Worm (Caenorhabditis elegans) whole organism, midembryonic: ENCODE measurements around the gene ostf-4.

ENCODE experiments used
- T22C8.4 ChIP-seq: fragments of 200-800 bp; sonication (Bioruptor generic); IDR thresholded peaks from 2 replicates; pipeline ENCODE4 v1.3.6; 2022; ENCODE audit warnings: missing genetic modification characterization, missing compliant biosample characterization
- cog-1 ChIP-seq: sonication (generic microtip); optimal IDR thresholded peaks from 2 replicates; lab custom pipeline; 2016; ENCODE audit warnings: missing genetic modification characterization, missing compliant biosample characterization
- flt-1 ChIP-seq: fragments of 200-800 bp; sonication (Bioruptor generic); IDR thresholded peaks from 2 replicates; pipeline ENCODE4 v1.3.6; 2022; ENCODE audit warnings: missing genetic modification characterization, missing compliant biosample characterization
- klf-2 ChIP-seq: fragments of 200-800 bp; sonication (Bioruptor generic); conservative IDR thresholded peaks from 2 replicates; pipeline ENCODE4 v1.3.6; 2022; ENCODE audit warnings: missing genetic modification reagents, missing genetic modification characterization, missing compliant biosample characterization
- med-1 ChIP-seq: sonication (generic microtip); optimal IDR thresholded peaks from 2 replicates; lab custom pipeline; 2017; ENCODE audit warnings: missing genetic modification characterization, mild to moderate bottlenecking, missing compliant biosample characterization, antibody characterized with exemption, missing genetic modification reagents; ENCODE audit not compliant: insufficient read depth
- ref-1 ChIP-seq: fragments of 200-800 bp; sonication (Bioruptor generic); conservative IDR thresholded peaks from 2 replicates; pipeline ENCODE4 v1.3.6; 2022; ENCODE audit warnings: missing genetic modification reagents, missing genetic modification characterization, missing compliant biosample characterization
- tab-1 ChIP-seq: fragments of 200-800 bp; sonication (Bioruptor generic); IDR thresholded peaks from 2 replicates; pipeline ENCODE4 v1.3.6; 2022; ENCODE audit warnings: missing genetic modification characterization, missing compliant biosample characterization
- ztf-23 ChIP-seq: fragments of 200-800 bp; sonication (Bioruptor generic); IDR thresholded peaks from 2 replicates; pipeline ENCODE4 v1.3.6; 2022; ENCODE audit warnings: missing genetic modification reagents, missing genetic modification characterization, missing compliant biosample characterization
- ztf-29 ChIP-seq: fragments of 200-800 bp; sonication (Bioruptor generic); IDR thresholded peaks from 2 replicates; pipeline ENCODE4 v1.3.6; 2022; ENCODE audit warnings: missing genetic modification reagents, missing genetic modification characterization, missing compliant biosample characterization

Gene ostf-4

DNA sequence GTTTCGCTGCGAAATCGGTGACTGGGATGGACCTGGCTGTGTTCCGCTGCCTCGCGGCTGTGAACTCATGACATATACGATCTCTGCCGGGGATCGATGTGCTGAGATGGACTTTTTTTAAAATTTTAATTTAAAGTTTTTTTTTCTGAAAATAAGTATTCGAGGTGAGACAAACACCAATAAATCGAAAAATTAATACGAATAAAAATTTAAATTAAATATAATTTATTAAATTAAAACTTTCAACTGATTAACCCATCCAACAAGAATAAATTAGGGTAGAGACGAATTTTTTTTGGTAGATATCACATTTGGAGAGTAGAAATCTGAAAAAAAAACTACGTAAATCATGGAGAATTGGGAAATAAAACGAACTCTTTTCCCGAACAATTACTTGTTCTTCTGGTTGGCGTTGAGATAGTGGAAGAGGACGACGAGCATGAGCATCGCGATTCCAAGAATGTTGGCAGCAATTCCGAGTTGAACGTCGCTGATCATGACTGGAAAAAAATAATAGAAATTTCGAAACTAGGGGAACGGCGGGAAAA, at the start of gene ostf-4, which contains the start of gene unc-50:
ostf-4 (minus strand) TSS at position 498 of the 548 bp plus-strand sequence.
unc-50 (minus strand) TSS at position 101 of the 548 bp plus-strand sequence.
- TF ChIP-seq ref-1 (GFP tag; lab: Robert Waterston, UW) (no peak), klf-2 (GFP tag; lab: Robert Waterston, UW) (no peak), tab-1 (GFP tag; lab: Robert Waterston, UW) (no peak), T22C8.4 (GFP tag; lab: Robert Waterston, UW) (no peak), ztf-23 (GFP tag; lab: Robert Waterston, UW) (no peak), cog-1 (tag; lab: Kevin White, UChicago) (no peak), ztf-29 (GFP tag; lab: Robert Waterston, UW) (no peak), med-1 (GFP tag; lab: Kevin White, UChicago) (no peak)

DNA sequence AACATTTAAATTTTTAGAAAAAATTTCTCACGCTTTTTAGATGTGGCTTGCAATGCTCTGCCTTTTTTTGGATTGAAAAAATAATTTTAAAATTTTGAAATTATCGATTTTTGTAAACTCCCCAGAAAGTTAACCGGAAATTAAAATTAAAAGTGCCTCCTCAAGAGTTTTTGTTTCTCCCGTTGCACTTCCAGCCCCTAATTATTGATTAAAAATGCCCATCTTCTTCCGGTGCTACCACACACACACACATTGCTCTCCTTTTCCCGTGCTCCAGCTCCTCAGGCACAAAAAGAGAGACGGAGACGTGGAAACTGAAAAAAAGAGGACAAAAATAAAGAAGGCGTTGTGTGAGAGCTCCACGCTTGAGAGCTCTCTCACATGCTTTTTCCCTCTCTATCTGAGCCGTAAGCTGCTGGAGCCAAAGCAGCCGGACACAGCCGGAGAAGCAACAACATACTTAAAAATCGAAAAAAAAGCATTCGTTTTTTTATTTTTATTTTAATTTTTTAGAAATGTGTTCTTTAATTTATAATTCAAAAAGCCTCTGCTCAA, 49.1 kb upstream of the ostf-4 start:
- TF ChIP-seq T22C8.4 (GFP tag; lab: Robert Waterston, UW) (peak; percentile 32; the same call in 1 of the 2 replicates), ref-1 (GFP tag; lab: Robert Waterston, UW) (no peak), ztf-23 (GFP tag; lab: Robert Waterston, UW) (no peak), klf-2 (GFP tag; lab: Robert Waterston, UW) (no peak)

DNA sequence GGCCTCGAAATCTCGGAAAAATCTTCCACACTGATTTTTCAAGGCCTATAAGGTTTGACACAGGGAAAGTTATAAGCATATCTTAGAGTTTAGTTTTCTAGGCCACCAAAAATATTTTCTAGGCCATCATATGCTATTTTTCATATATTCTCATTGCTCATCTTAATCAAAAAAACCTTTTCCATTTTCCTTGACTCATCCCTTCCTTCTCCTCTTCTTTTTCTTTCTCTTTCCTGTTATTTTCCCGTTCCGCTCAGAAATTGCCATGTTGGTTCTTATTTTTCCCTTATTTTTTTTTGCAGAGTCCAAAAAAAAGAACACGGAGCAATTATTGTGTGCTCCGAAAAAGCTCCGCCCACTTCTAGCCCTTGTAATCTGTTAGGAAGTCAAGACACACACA, 46.3 kb upstream of the ostf-4 start, which contains the start of gene tbc-8:
tbc-8 (plus strand) TSS at position 301 of the 400 bp plus-strand sequence.
- no peak for TF ChIP-seq T22C8.4 (GFP tag; lab: Robert Waterston, UW)
- no peak for TF ChIP-seq ztf-23 (GFP tag; lab: Robert Waterston, UW)
- no peak for TF ChIP-seq tab-1 (GFP tag; lab: Robert Waterston, UW)
- no peak for TF ChIP-seq ztf-29 (GFP tag; lab: Robert Waterston, UW)
- no peak for TF ChIP-seq flt-1 (GFP tag; lab: Robert Waterston, UW)
- TF ChIP-seq klf-2 (GFP tag; lab: Robert Waterston, UW) = no peak
- no peak for TF ChIP-seq cog-1 (tag; lab: Kevin White, UChicago)
- no peak for TF ChIP-seq med-1 (GFP tag; lab: Kevin White, UChicago)
- no peak for TF ChIP-seq ref-1 (GFP tag; lab: Robert Waterston, UW)

DNA sequence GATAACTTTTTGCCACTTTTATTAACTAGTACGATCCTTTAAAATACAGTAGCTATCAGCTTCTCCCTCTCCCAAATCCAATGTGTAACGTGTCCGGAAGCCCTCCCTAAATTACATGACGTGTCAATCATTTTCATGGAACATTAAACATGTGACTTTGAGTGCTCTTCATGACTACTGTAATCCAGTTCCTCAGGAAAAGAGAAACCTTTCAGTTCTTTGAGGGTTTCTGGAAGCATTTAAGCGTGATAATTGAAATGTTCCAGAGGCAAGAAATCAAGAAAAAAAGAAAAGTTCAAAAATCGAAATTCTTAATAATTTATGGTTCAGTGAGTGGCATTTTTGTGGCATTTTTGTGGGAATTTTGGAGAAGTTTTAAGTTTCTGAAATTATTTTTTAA, 44.6 kb upstream of the ostf-4 start:
- no peak for TF ChIP-seq med-1 (GFP tag; lab: Kevin White, UChicago)
- no peak for TF ChIP-seq ztf-29 (GFP tag; lab: Robert Waterston, UW)
- no peak for TF ChIP-seq ref-1 (GFP tag; lab: Robert Waterston, UW)
- TF ChIP-seq flt-1 (GFP tag; lab: Robert Waterston, UW) = no peak
- TF ChIP-seq cog-1 (tag; lab: Kevin White, UChicago) = no peak
- TF ChIP-seq ztf-23 (GFP tag; lab: Robert Waterston, UW) = no peak
- TF ChIP-seq klf-2 (GFP tag; lab: Robert Waterston, UW) = no peak
- no peak for TF ChIP-seq T22C8.4 (GFP tag; lab: Robert Waterston, UW)
- no peak for TF ChIP-seq tab-1 (GFP tag; lab: Robert Waterston, UW)

DNA sequence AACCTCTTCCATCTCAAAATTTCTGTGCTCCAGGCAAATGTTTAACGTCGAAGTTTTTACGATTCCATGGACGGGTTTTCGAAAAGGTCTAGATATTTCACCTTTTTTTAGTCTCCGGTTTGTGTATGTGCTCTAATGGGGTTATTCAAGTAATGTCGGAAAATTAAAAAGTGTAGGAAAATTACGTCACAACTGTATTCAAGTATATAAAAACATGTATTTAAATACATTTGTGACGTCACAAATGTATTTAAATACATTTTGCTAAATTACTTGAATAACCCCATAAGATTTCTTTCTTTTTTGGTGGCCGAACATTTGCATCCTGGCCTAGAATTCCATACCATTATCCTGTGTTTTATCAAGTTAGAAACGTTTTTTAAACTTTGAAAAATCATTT, 43.1 kb upstream of the ostf-4 start:
- TF ChIP-seq klf-2 (GFP tag; lab: Robert Waterston, UW) (no peak), T22C8.4 (GFP tag; lab: Robert Waterston, UW) (no peak), tab-1 (GFP tag; lab: Robert Waterston, UW) (no peak), ztf-23 (GFP tag; lab: Robert Waterston, UW) (no peak), ref-1 (GFP tag; lab: Robert Waterston, UW) (no peak), flt-1 (GFP tag; lab: Robert Waterston, UW) (no peak), med-1 (GFP tag; lab: Kevin White, UChicago) (no peak)

DNA sequence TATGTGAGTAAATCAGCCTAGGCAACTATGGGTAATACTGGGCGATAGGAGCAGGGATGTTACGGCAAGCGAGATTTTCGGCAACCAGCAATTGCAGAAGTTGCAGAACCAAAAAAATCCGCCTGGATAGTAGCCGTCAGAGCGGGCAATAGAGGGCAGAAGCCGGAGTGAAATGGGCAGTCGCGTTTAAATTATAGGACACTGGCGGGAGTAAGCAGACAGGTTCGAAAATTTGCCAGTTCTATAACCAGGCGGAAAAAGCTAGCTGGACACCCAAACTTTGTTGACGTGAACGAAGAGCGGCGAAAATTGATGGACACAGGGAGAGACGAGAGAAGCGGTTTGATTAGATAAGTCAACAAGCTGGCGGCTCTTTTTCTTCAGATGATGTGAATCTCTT, 41.6 kb upstream of the ostf-4 start:
- TF ChIP-seq cog-1 (tag; lab: Kevin White, UChicago) (no peak), ztf-29 (GFP tag; lab: Robert Waterston, UW) (no peak), ref-1 (GFP tag; lab: Robert Waterston, UW) (no peak), flt-1 (GFP tag; lab: Robert Waterston, UW) (no peak), klf-2 (GFP tag; lab: Robert Waterston, UW) (no peak), T22C8.4 (GFP tag; lab: Robert Waterston, UW) (no peak), ztf-23 (GFP tag; lab: Robert Waterston, UW) (no peak), tab-1 (GFP tag; lab: Robert Waterston, UW) (no peak), med-1 (GFP tag; lab: Kevin White, UChicago) (no peak)

DNA sequence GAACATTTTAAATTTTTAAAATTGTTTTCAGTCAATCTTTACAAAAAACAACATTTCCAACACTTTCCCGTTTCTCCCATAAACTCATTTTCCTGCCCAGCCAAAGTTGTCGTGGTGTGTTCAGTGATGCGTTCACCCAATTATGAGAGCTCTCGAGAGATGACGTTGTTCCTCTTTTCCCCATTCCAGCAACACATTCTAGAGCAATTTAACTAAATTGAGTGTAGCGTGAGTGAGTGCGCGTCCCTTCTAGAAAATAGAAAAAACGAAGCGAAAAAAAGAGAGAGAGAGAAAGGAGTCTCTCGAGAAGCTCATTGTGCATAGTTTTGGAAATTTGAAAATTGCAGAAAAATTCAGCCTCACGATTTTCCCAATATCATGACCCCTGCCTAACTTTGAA, 40.4 kb upstream of the ostf-4 start:
- TF ChIP-seq tab-1 (GFP tag; lab: Robert Waterston, UW) = no peak
- TF ChIP-seq med-1 (GFP tag; lab: Kevin White, UChicago) = no peak
- no peak for TF ChIP-seq T22C8.4 (GFP tag; lab: Robert Waterston, UW)
- no peak for TF ChIP-seq klf-2 (GFP tag; lab: Robert Waterston, UW)
- no peak for TF ChIP-seq ref-1 (GFP tag; lab: Robert Waterston, UW)
- TF ChIP-seq ztf-23 (GFP tag; lab: Robert Waterston, UW) = no peak
- no peak for TF ChIP-seq flt-1 (GFP tag; lab: Robert Waterston, UW)
- no peak for TF ChIP-seq ztf-29 (GFP tag; lab: Robert Waterston, UW)
- TF ChIP-seq cog-1 (tag; lab: Kevin White, UChicago) = no peak

DNA sequence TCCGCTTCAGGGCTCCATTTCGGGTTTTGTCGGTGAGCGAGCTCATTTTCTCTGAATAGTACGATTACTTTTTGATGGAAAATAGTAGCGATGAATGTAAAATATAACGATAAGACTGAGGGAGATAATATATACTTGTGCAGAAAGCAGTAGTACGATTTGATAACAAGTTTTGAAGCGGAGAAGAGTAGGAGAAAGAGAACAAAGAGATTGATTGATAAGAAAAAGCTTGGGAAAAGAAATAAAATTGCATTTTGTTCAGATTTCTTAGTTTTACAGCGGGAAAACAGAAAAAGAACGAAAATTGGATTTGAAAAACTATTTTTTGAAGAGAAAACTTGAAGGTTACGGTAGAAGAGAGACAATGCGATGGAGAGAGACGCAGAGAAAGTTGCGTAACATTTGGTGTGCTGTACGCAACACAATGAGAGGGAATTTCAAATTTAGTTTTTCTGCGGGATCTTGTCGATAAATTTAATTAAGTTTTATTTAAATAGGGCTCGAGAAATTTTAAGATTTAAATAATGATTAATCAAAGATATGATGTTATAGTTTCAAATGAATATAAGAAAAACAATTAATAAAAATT, 39.3 kb upstream of the ostf-4 start, which contains the start of gene umps-1:
umps-1 (minus strand) TSS at position 51 of the 589 bp plus-strand sequence.
- TF ChIP-seq ztf-23 (GFP tag; lab: Robert Waterston, UW) = no peak
- TF ChIP-seq klf-2 (GFP tag; lab: Robert Waterston, UW) = no peak
- no peak for TF ChIP-seq ztf-29 (GFP tag; lab: Robert Waterston, UW)
- no peak for TF ChIP-seq ref-1 (GFP tag; lab: Robert Waterston, UW)
- no peak for TF ChIP-seq flt-1 (GFP tag; lab: Robert Waterston, UW)
- TF ChIP-seq cog-1 (tag; lab: Kevin White, UChicago) = no peak
- TF ChIP-seq T22C8.4 (GFP tag; lab: Robert Waterston, UW) = no peak
- TF ChIP-seq tab-1 (GFP tag; lab: Robert Waterston, UW) = no peak
- TF ChIP-seq med-1 (GFP tag; lab: Kevin White, UChicago) = no peak
